Fruit fly (Drosophila melanogaster): ENCODE data around the gene Naa60.
A peak's percentile ranks its signal among the peaks of the same experiment; 100 is the strongest.

The Naa60 gene

dm6 chr3L:9704162-9704748, 22.4 kb upstream of the Naa60 start, which contains the start of gene CG16711 (continued):
- peak; percentile 94 for TF ChIP-seq zen2 (GFP tag; IDR thresholded peaks at IDR 0.05; ENCODE audit: partially characterized antibody)
- TF ChIP-seq Aef1 (GFP tag; IDR thresholded peaks at IDR 0.05) = no peak
- TF ChIP-seq Awh (GFP tag; IDR thresholded peaks at IDR 0.05) = no peak
- peak; percentile 9 for TF ChIP-seq Sin3A (optimal IDR thresholded peaks at IDR 0.05)
- TF ChIP-seq MBD-R2 (GFP tag; IDR thresholded peaks at IDR 0.05) = peak; percentile 71; the same call in 1 of the 2 replicates
- TF ChIP-seq Opbp (GFP tag; IDR thresholded peaks at IDR 0.05; ENCODE audit: partially characterized antibody) = peak; percentile 95
- TF ChIP-seq sc (optimal IDR thresholded peaks at IDR 0.05) = no peak
- no peak for TF ChIP-seq sc (GFP tag; optimal IDR thresholded peaks at IDR 0.05)
- peak; percentile 79 for TF ChIP-seq crol (GFP tag; IDR thresholded peaks at IDR 0.05)
- peak; percentile 93 for TF ChIP-seq hb (GFP tag; IDR thresholded peaks at IDR 0.05; ENCODE audit: partially characterized antibody)
- peak; percentile 95; the same call in 1 of the 2 replicates for TF ChIP-seq amos (GFP tag; IDR thresholded peaks at IDR 0.05; ENCODE audit: partially characterized antibody)
- TF ChIP-seq CG33557 (GFP tag; optimal IDR thresholded peaks at IDR 0.05) = no peak
- TF ChIP-seq Dref (GFP tag; IDR thresholded peaks at IDR 0.05) = peak; percentile 92
- peak; percentile 40 for TF ChIP-seq Elba2 (GFP tag; optimal IDR thresholded peaks at IDR 0.05)
- TF ChIP-seq CG12071 (GFP tag; optimal IDR thresholded peaks at IDR 0.05) = no peak
- TF ChIP-seq CG11456 (GFP tag; IDR thresholded peaks at IDR 0.05) = no peak
- TF ChIP-seq CG6175 (GFP tag; IDR thresholded peaks at IDR 0.05) = no peak
- peak; percentile 60 for TF ChIP-seq pzg (GFP tag; optimal IDR thresholded peaks at IDR 0.05)
- peak; percentile 14 for TF ChIP-seq trem (tag; optimal IDR thresholded peaks at IDR 0.05)
- no peak for TF ChIP-seq TFAM (GFP tag; optimal IDR thresholded peaks at IDR 0.05)
- TF ChIP-seq CG3065 (GFP tag; optimal IDR thresholded peaks at IDR 0.05) = no peak
- TF ChIP-seq CG32767 (GFP tag; IDR thresholded peaks at IDR 0.05) = peak; percentile 87
- TF ChIP-seq CG6689 (GFP tag; IDR thresholded peaks at IDR 0.05) = no peak
- peak; percentile 96 for TF ChIP-seq HLH4C (GFP tag; IDR thresholded peaks at IDR 0.05; ENCODE audit: partially characterized antibody)
- no peak for TF ChIP-seq NFAT (GFP tag; IDR thresholded peaks at IDR 0.05)
- no peak for TF ChIP-seq CG10366 (GFP tag; IDR thresholded peaks at IDR 0.05)
- peak; percentile 97 for TF ChIP-seq Nf-YC (tag; optimal IDR thresholded peaks at IDR 0.05)
- TF ChIP-seq D19A (tag; optimal IDR thresholded peaks at IDR 0.05) = no peak
- TF ChIP-seq CG31441 (GFP tag; IDR thresholded peaks at IDR 0.05) = no peak
- peak; percentile 97 for TF ChIP-seq CG13287 (GFP tag; IDR thresholded peaks at IDR 0.05; ENCODE audit: partially characterized antibody)
- TF ChIP-seq Sry-δ (GFP tag; optimal IDR thresholded peaks at IDR 0.05) = peak; percentile 76
- no peak for TF ChIP-seq Taf1 (GFP tag; IDR thresholded peaks at IDR 0.05)
- TF ChIP-seq CG1233 (GFP tag; optimal IDR thresholded peaks at IDR 0.05) = no peak
- peak; percentile 94 for TF ChIP-seq CG6791 (GFP tag; IDR thresholded peaks at IDR 0.05; ENCODE audit: partially characterized antibody)
- peak; percentile 95 for TF ChIP-seq onecut (GFP tag; IDR thresholded peaks at IDR 0.05)
- TF ChIP-seq CG34224 (GFP tag; IDR thresholded peaks at IDR 0.05; ENCODE audit: partially characterized antibody) = peak; percentile 96
- no peak for TF ChIP-seq CG15269 (tag; optimal IDR thresholded peaks at IDR 0.05)
- 0 out of 3 replicates have a peak, but pooled peaks have one; percentile 24 for TF ChIP-seq CG34422 (GFP tag; IDR thresholded peaks at IDR 0.05)
- TF ChIP-seq Mrtf (GFP tag; IDR thresholded peaks at IDR 0.05) = no peak
- TF ChIP-seq CG2712 (tag; optimal IDR thresholded peaks at IDR 0.05) = peak; percentile 15
- peak; percentile 67 for TF ChIP-seq stwl (tag; optimal IDR thresholded peaks at IDR 0.05)
- peak; percentile 90 for TF ChIP-seq CG7963 (GFP tag; IDR thresholded peaks at IDR 0.05; ENCODE audit: partially characterized antibody)
- TF ChIP-seq Doc3 (GFP tag; IDR thresholded peaks at IDR 0.05; ENCODE audit: partially characterized antibody) = peak; percentile 89
- TF ChIP-seq tna (GFP tag; IDR thresholded peaks at IDR 0.05; ENCODE audit: partially characterized antibody) = peak; percentile 96
- peak; percentile 93 for TF ChIP-seq mld (GFP tag; IDR thresholded peaks at IDR 0.05; ENCODE audit: partially characterized antibody)
- peak; percentile 95 for TF ChIP-seq Bgb (GFP tag; IDR thresholded peaks at IDR 0.05; ENCODE audit: partially characterized antibody)
- TF ChIP-seq gce (GFP tag; IDR thresholded peaks at IDR 0.05) = no peak
- TF ChIP-seq sna (GFP tag; IDR thresholded peaks at IDR 0.05; ENCODE audit: partially characterized antibody) = peak; percentile 90
- TF ChIP-seq zfh1 (GFP tag; IDR thresholded peaks at IDR 0.05) = 0 out of 3 replicates have a peak, but pooled peaks have one; percentile 21
- peak; percentile 14 for TF ChIP-seq CG14710 (tag; optimal IDR thresholded peaks at IDR 0.05)
